Fruit fly (Drosophila melanogaster): Measurements from ENCODE around the gene CG5953.

dm6 chr2L:16487571-16488276 lies 45.0 kb downstream of the CG5953 start, which contains the start of gene Nepl8:
- TF ChIP-seq crp (GFP tag; optimal IDR thresholded peaks at IDR 0.05) (peak in 1 of 2 experiments; percentile 29), Trl (optimal IDR thresholded peaks at IDR 0.05) (no peak), Trl (GFP tag; optimal IDR thresholded peaks at IDR 0.05) (peak; percentile 20), Chrac-16 (GFP tag; optimal IDR thresholded peaks at IDR 0.05) (no peak), hth (optimal IDR thresholded peaks at IDR 0.05) (no peak)
